Worm (Caenorhabditis elegans): ENCODE measurements around the gene T13G4.1.

- TF ChIP-seq ztf-4 (tag; optimal IDR thresholded peaks at IDR 0.05) = no peak
- TF ChIP-seq mdl-1 (tag; optimal IDR thresholded peaks at IDR 0.05) = no peak
- TF ChIP-seq ztf-11 (tag; optimal IDR thresholded peaks at IDR 0.05) = no peak
- no peak for TF ChIP-seq unc-62 (GFP tag; optimal IDR thresholded peaks at IDR 0.05)
- TF ChIP-seq elt-1 (tag; optimal IDR thresholded peaks at IDR 0.05) = no peak
- no peak for TF ChIP-seq ZK546.5 (tag; optimal IDR thresholded peaks at IDR 0.05)
- no peak for TF ChIP-seq blmp-1 (tag; optimal IDR thresholded peaks at IDR 0.05; ENCODE audit: insufficient read depth)
- no peak for TF ChIP-seq ama-1 (optimal IDR thresholded peaks at IDR 0.05)
These were observed 38.3 kb upstream of the T13G4.1 start, which contains the start of gene R193.1 for ce11 chrX:1154648-1155047.

Measured in whole organism, L2 larva.